Fruit fly (Drosophila melanogaster) whole organism, embryonic: ENCODE data around the gene lili.

Source experiments
- BEAF-32 ChIP-seq: fragments of 200-800 bp; sonication (Bioruptor generic); optimal IDR thresholded peaks from 3 replicates; lab custom pipeline; 2017; ENCODE audit warnings: missing biosample characterization, missing genetic modification characterization, mild to moderate bottlenecking, moderate library complexity, missing genetic modification reagents
- CG10209 ChIP-seq: fragments of 200-800 bp; sonication (Bioruptor generic); optimal IDR thresholded peaks from 3 replicates; lab custom pipeline; 2017; ENCODE audit warnings: missing biosample characterization, mild to moderate bottlenecking, missing genetic modification characterization, missing genetic modification reagents
- CG10267 ChIP-seq: fragments of 200-800 bp; sonication (Bioruptor generic); optimal IDR thresholded peaks from 2 replicates; lab custom pipeline; 2018; ENCODE audit warnings: missing biosample characterization, mild to moderate bottlenecking, missing genetic modification characterization, moderate library complexity
- CG11696 ChIP-seq: fragments of 200-800 bp; sonication (Bioruptor generic); IDR thresholded peaks from 2 replicates; pipeline ENCODE4 v1.3.6; 2022; ENCODE audit warnings: missing biosample characterization, missing genetic modification characterization
- CG12155 ChIP-seq: fragments of 200-800 bp; sonication (Bioruptor generic); optimal IDR thresholded peaks from 3 replicates; lab custom pipeline; 2016; ENCODE audit warnings: missing biosample characterization, missing genetic modification characterization
- CG12391 ChIP-seq: fragments of 200-800 bp; sonication (Bioruptor generic); optimal IDR thresholded peaks from 3 replicates; lab custom pipeline; 2018; ENCODE audit warnings: missing biosample characterization, mild to moderate bottlenecking, missing genetic modification characterization, moderate library complexity
- CG13296 ChIP-seq: fragments of 200-800 bp; sonication (Bioruptor generic); optimal IDR thresholded peaks from 3 replicates; lab custom pipeline; 2018; ENCODE audit warnings: missing biosample characterization, mild to moderate bottlenecking, missing genetic modification characterization
- CG13894 ChIP-seq: fragments of 200-800 bp; sonication (Bioruptor generic); optimal IDR thresholded peaks from 3 replicates; lab custom pipeline; 2018; ENCODE audit warnings: missing biosample characterization, mild to moderate bottlenecking, missing genetic modification characterization, moderate library complexity
- CG15073 ChIP-seq: fragments of 200-800 bp; sonication (Bioruptor generic); optimal IDR thresholded peaks from 2 replicates; lab custom pipeline; 2016; ENCODE audit warnings: missing biosample characterization, missing genetic modification characterization
- CG1529 ChIP-seq: fragments of 200-800 bp; sonication (Bioruptor generic); optimal IDR thresholded peaks from 3 replicates; lab custom pipeline; 2018; ENCODE audit warnings: missing biosample characterization, missing genetic modification characterization
- CG17385 ChIP-seq: fragments of 200-800 bp; sonication (Bioruptor generic); optimal IDR thresholded peaks from 3 replicates; lab custom pipeline; 2018; ENCODE audit warnings: missing biosample characterization, mild to moderate bottlenecking, missing genetic modification characterization
- CG2199 ChIP-seq: fragments of 200-800 bp; sonication (Bioruptor generic); IDR thresholded peaks from 3 replicates; pipeline ENCODE4 v1.3.6; 2022; ENCODE audit warnings: missing biosample characterization, missing genetic modification characterization
- CG31224 ChIP-seq: fragments of 200-800 bp; sonication (Bioruptor generic); IDR thresholded peaks from 2 replicates; pipeline ENCODE4 v1.3.6; 2022; ENCODE audit warnings: missing biosample characterization, missing genetic modification characterization
- CG31365 ChIP-seq: fragments of 200-800 bp; sonication (Bioruptor generic); optimal IDR thresholded peaks from 2 replicates; lab custom pipeline; 2018; ENCODE audit warnings: missing biosample characterization, mild to moderate bottlenecking, missing genetic modification characterization
- CG33557 ChIP-seq: fragments of 200-800 bp; sonication (Bioruptor generic); optimal IDR thresholded peaks from 2 replicates; lab custom pipeline; 2019; ENCODE audit warnings: missing biosample characterization, mild to moderate bottlenecking, missing genetic modification characterization, moderate library complexity
- CG34224 ChIP-seq: fragments of 200-800 bp; sonication (Bioruptor generic); IDR thresholded peaks from 3 replicates; pipeline ENCODE4 v1.3.6; 2022; ENCODE audit warnings: missing biosample characterization, missing genetic modification characterization; ENCODE audit not compliant: partially characterized antibody
- CG3838 ChIP-seq: fragments of 200-800 bp; sonication (Bioruptor generic); optimal IDR thresholded peaks from 3 replicates; lab custom pipeline; 2016; ENCODE audit warnings: missing biosample characterization, missing genetic modification characterization
- CG4617 ChIP-seq: fragments of 200-800 bp; sonication (Bioruptor generic); optimal IDR thresholded peaks from 3 replicates; lab custom pipeline; 2016; ENCODE audit warnings: missing biosample characterization, missing genetic modification characterization, borderline replicate concordance
- CG4707 ChIP-seq: fragments of 200-800 bp; sonication (Bioruptor generic); optimal IDR thresholded peaks from 2 replicates; lab custom pipeline; 2018; ENCODE audit warnings: missing biosample characterization, mild to moderate bottlenecking, missing genetic modification characterization, moderate library complexity
- CG6654 ChIP-seq: fragments of 200-800 bp; sonication (Bioruptor generic); optimal IDR thresholded peaks from 2 replicates; lab custom pipeline; 2017; ENCODE audit warnings: missing biosample characterization, mild to moderate bottlenecking, missing genetic modification characterization
- CG7271 ChIP-seq: fragments of 200-800 bp; sonication (Bioruptor generic); optimal IDR thresholded peaks from 2 replicates; lab custom pipeline; 2018; ENCODE audit warnings: missing biosample characterization, mild to moderate bottlenecking, missing genetic modification characterization, moderate library complexity
- CG8388 ChIP-seq: fragments of 200-800 bp; sonication (Bioruptor generic); optimal IDR thresholded peaks from 2 replicates; lab custom pipeline; 2019; ENCODE audit warnings: missing biosample characterization, mild to moderate bottlenecking, missing genetic modification characterization, moderate library complexity
- CG8478 ChIP-seq: fragments of >200 bp; optimal IDR thresholded peaks from 2 replicates; lab custom pipeline; 2018
- CTCF ChIP-seq: fragments of 200-800 bp; sonication (Bioruptor generic); optimal IDR thresholded peaks from 2 replicates; lab custom pipeline; 2017; ENCODE audit warnings: missing biosample characterization, mild to moderate bottlenecking, missing genetic modification characterization, moderate library complexity
- HmgZ ChIP-seq: fragments of 200-800 bp; sonication (Bioruptor generic); optimal IDR thresholded peaks from 2 replicates; lab custom pipeline; 2018; ENCODE audit warnings: missing biosample characterization, mild to moderate bottlenecking, missing genetic modification characterization
- Hr78 ChIP-seq, 2 experiments: fragments of 200-800 bp in 1 of 2; fragments of >200 bp in 1 of 2; sonication (Bioruptor generic) in 1 of 2; optimal IDR thresholded peaks; 2 replicates each; lab custom pipeline; 2017 to 2019; ENCODE audit warnings: missing biosample characterization in 2 of 2, missing genetic modification characterization in 2 of 2, mild to moderate bottlenecking in 1 of 2, moderate library complexity in 1 of 2
- MTF-1 ChIP-seq: fragments of 200-800 bp; sonication (Bioruptor generic); optimal IDR thresholded peaks from 2 replicates; lab custom pipeline; 2018; ENCODE audit warnings: missing biosample characterization, mild to moderate bottlenecking, missing genetic modification characterization, borderline replicate concordance
- NfI ChIP-seq: fragments of 200-800 bp; sonication (Bioruptor generic); optimal IDR thresholded peaks from 3 replicates; lab custom pipeline; 2018; ENCODE audit warnings: missing biosample characterization, mild to moderate bottlenecking, missing genetic modification characterization, moderate library complexity
- Ssrp ChIP-seq: fragments of 200-800 bp; sonication (Bioruptor generic); optimal IDR thresholded peaks from 2 replicates; lab custom pipeline; 2018; ENCODE audit warnings: missing biosample characterization, mild to moderate bottlenecking, missing genetic modification characterization, moderate library complexity
- amos ChIP-seq: fragments of 200-800 bp; sonication (Bioruptor generic); IDR thresholded peaks from 2 replicates; pipeline ENCODE4 v1.3.6; 2022; ENCODE audit warnings: missing biosample characterization, missing genetic modification characterization; ENCODE audit not compliant: partially characterized antibody
- bcd ChIP-seq: fragments of 200-800 bp; sonication (Bioruptor generic); optimal IDR thresholded peaks from 2 replicates; lab custom pipeline; 2017; ENCODE audit warnings: missing biosample characterization, mild to moderate bottlenecking, missing genetic modification characterization
- bsh ChIP-seq, 2 experiments: fragments of 200-800 bp; sonication (Bioruptor generic); optimal IDR thresholded peaks; 2 replicates each; lab custom pipeline; 2017 to 2018; ENCODE audit warnings: mild to moderate bottlenecking in 2 of 2, missing biosample characterization in 2 of 2, missing genetic modification characterization in 2 of 2, moderate library complexity in 1 of 2
- dati ChIP-seq: fragments of 200-800 bp; sonication (Bioruptor generic); IDR thresholded peaks from 2 replicates; pipeline ENCODE4 v1.3.6; 2022; ENCODE audit warnings: missing biosample characterization, missing genetic modification characterization
- ems ChIP-seq: fragments of 200-800 bp; sonication (Bioruptor generic); optimal IDR thresholded peaks from 3 replicates; lab custom pipeline; 2016; ENCODE audit warnings: missing biosample characterization, missing genetic modification characterization
- fd102C ChIP-seq: fragments of 200-800 bp; sonication (Bioruptor generic); optimal IDR thresholded peaks from 2 replicates; lab custom pipeline; 2018; ENCODE audit warnings: missing biosample characterization, mild to moderate bottlenecking, missing genetic modification characterization, moderate library complexity
- fru ChIP-seq: fragments of >200 bp; optimal IDR thresholded peaks from 2 replicates; lab custom pipeline; 2017
- ftz-f1 ChIP-seq: fragments of 200-800 bp; sonication (Bioruptor generic); optimal IDR thresholded peaks from 2 replicates; lab custom pipeline; 2016; ENCODE audit warnings: missing biosample characterization, missing genetic modification characterization
- inv ChIP-seq: fragments of 200-800 bp; sonication (Bioruptor generic); IDR thresholded peaks from 2 replicates; pipeline ENCODE4 v1.3.6; 2022; ENCODE audit warnings: missing biosample characterization, missing genetic modification characterization; ENCODE audit not compliant: partially characterized antibody
- mirr ChIP-seq: fragments of 200-800 bp; sonication (Bioruptor generic); optimal IDR thresholded peaks from 3 replicates; lab custom pipeline; 2018; ENCODE audit warnings: missing biosample characterization, mild to moderate bottlenecking, missing genetic modification characterization
- psq ChIP-seq: fragments of 200-800 bp; sonication (Bioruptor generic); optimal IDR thresholded peaks from 2 replicates; lab custom pipeline; 2017; ENCODE audit warnings: missing biosample characterization, missing genetic modification characterization
- schlank ChIP-seq: fragments of 200-800 bp; sonication (Bioruptor generic); optimal IDR thresholded peaks from 2 replicates; lab custom pipeline; 2018; ENCODE audit warnings: missing biosample characterization, mild to moderate bottlenecking, missing genetic modification characterization
- scrt ChIP-seq: fragments of 200-800 bp; sonication (Bioruptor generic); optimal IDR thresholded peaks from 2 replicates; lab custom pipeline; 2018; ENCODE audit warnings: missing biosample characterization, mild to moderate bottlenecking, missing genetic modification characterization, moderate library complexity
- sens-2 ChIP-seq: fragments of 200-800 bp; sonication (Bioruptor generic); IDR thresholded peaks from 2 replicates; pipeline ENCODE4 v1.3.6; 2022; ENCODE audit warnings: missing biosample characterization, missing genetic modification characterization
- sim ChIP-seq: fragments of 200-800 bp; sonication (Bioruptor generic); IDR thresholded peaks from 2 replicates; pipeline ENCODE4 v1.3.6; 2022; ENCODE audit warnings: missing biosample characterization, missing genetic modification characterization
- sima ChIP-seq: fragments of 200-800 bp; sonication (Bioruptor generic); optimal IDR thresholded peaks from 2 replicates; lab custom pipeline; 2016; ENCODE audit warnings: missing biosample characterization, missing genetic modification characterization
- stc ChIP-seq: fragments of 200-800 bp; sonication (Bioruptor generic); IDR thresholded peaks from 2 replicates; pipeline ENCODE4 v1.3.6; 2022; ENCODE audit warnings: missing biosample characterization, missing genetic modification characterization
- toy ChIP-seq: fragments of 200-800 bp; sonication (Bioruptor generic); IDR thresholded peaks from 2 replicates; pipeline ENCODE4 v1.3.6; 2022; ENCODE audit warnings: missing biosample characterization, missing genetic modification characterization
- wek ChIP-seq: fragments of 200-800 bp; sonication (Bioruptor generic); optimal IDR thresholded peaks from 3 replicates; lab custom pipeline; 2018; ENCODE audit warnings: missing biosample characterization, mild to moderate bottlenecking, missing genetic modification characterization, moderate library complexity
- zf30C ChIP-seq: fragments of 200-800 bp; sonication (Bioruptor generic); optimal IDR thresholded peaks from 3 replicates; lab custom pipeline; 2018; ENCODE audit warnings: missing biosample characterization, mild to moderate bottlenecking, missing genetic modification characterization
- zfh1 ChIP-seq: fragments of 200-800 bp; sonication (Bioruptor generic); IDR thresholded peaks from 3 replicates; pipeline ENCODE4 v1.3.6; 2022; ENCODE audit warnings: missing biosample characterization, missing genetic modification characterization

The lili gene

DNA sequence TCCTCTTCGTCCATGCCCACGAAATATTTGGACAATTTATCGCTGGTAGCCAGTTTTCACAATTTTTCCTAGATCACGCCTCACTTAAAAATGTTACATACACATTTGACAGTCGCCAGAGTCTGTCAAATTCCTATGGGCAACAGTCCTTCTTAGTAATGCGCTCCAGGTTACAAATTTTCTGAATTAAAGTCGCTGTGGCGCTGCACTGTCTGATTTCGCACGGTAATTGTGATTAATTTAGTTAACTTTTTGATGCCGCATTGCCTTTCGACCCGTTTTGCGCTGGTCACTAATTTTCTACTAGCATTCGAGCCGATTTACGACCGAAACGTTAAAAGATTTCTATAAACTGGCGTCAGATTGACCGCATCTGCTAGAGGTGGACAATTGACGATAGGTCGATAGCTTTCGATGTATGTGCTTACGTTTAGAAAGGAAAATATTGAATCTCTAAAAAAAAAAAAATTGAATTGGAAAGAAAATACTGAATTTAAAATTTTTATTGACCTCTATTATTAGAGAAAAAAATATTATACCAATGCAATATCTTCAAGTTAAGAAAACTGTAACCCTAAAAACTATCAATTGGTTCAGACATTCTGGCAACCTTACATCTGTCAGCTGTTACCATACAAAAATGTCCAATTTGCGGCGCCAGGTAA is at the start of gene lili, which contains the start of gene CG34150 (continued):
- TF ChIP-seq CG6654 (GFP tag; lab: Kevin White, UChicago) (no peak), bsh (GFP tag; optimal IDR thresholded peaks at IDR 0.05; lab: Kevin White, UChicago) (peak; percentile 0 to 68), dati (GFP tag; lab: Robert Waterston, UW) (no peak), Ssrp (tag; lab: Kevin White, UChicago) (peak; percentile 65), CG12391 (tag; lab: Kevin White, UChicago) (peak; percentile 93), CG15073 (GFP tag; lab: Kevin White, UChicago) (no peak), fru (no peak), sima (GFP tag; lab: Kevin White, UChicago) (peak; percentile 41), ems (GFP tag; lab: Kevin White, UChicago) (peak; percentile 70), CG11696 (GFP tag; lab: Robert Waterston, UW) (no peak), CG17385 (peak; percentile 63), CG7271 (tag; lab: Kevin White, UChicago) (peak; percentile 66), schlank (tag; lab: Kevin White, UChicago) (no peak), CG13296 (GFP tag; lab: Kevin White, UChicago) (peak; percentile 74), CG31365 (no peak), CG13894 (tag; lab: Kevin White, UChicago) (peak; percentile 80), toy (GFP tag; lab: Robert Waterston, UW) (no peak), CG4617 (GFP tag; lab: Kevin White, UChicago) (peak; percentile 46), CG3838 (GFP tag; lab: Kevin White, UChicago) (peak; percentile 67), bcd (peak; percentile 53), CTCF (GFP tag; lab: Kevin White, UChicago) (peak; percentile 38), BEAF-32 (GFP tag; lab: Kevin White, UChicago) (peak; percentile 83), NfI (peak; percentile 69), CG1529 (GFP tag; lab: Kevin White, UChicago) (peak; percentile 46), CG8388 (GFP tag; lab: Kevin White, UChicago) (peak; percentile 55), wek (GFP tag; lab: Kevin White, UChicago) (peak; percentile 1), scrt (GFP tag; lab: Kevin White, UChicago) (peak; percentile 70), CG10209 (GFP tag; lab: Kevin White, UChicago) (peak; percentile 56), CG4707 (GFP tag; lab: Kevin White, UChicago) (no peak), psq (peak; percentile 57), zf30C (GFP tag; lab: Kevin White, UChicago) (peak; percentile 22), Hr78 (GFP tag; optimal IDR thresholded peaks at IDR 0.05; lab: Kevin White, UChicago) (no peak), HmgZ (tag; lab: Kevin White, UChicago) (peak; percentile 63), amos (GFP tag; lab: Robert Waterston, UW) (peak; percentile 79), mirr (GFP tag; lab: Kevin White, UChicago) (no peak), sim (GFP tag; lab: Robert Waterston, UW) (no peak), CG31224 (GFP tag; lab: Robert Waterston, UW) (peak; percentile 42; the same call in 1 of the 2 replicates), inv (GFP tag; lab: Robert Waterston, UW) (peak; percentile 73), sens-2 (no peak), MTF-1 (GFP tag; lab: Kevin White, UChicago) (no peak), stc (GFP tag; lab: Robert Waterston, UW) (peak; percentile 56), CG12155 (GFP tag; lab: Kevin White, UChicago) (peak; percentile 82), zfh1 (GFP tag; lab: Robert Waterston, UW) (peak; percentile 74; the same call in 2 of the 3 replicates), fd102C (no peak), ftz-f1 (peak; percentile 14), CG10267 (tag; lab: Kevin White, UChicago) (peak; percentile 80), CG8478 (no peak), CG34224 (GFP tag; lab: Robert Waterston, UW) (peak; percentile 85), CG2199 (GFP tag; lab: Robert Waterston, UW) (no peak), CG33557 (GFP tag; lab: Kevin White, UChicago) (peak; percentile 76)
